Worm (Caenorhabditis elegans): ENCODE data around the gene clec-138.

clec-138 gene

DNA sequence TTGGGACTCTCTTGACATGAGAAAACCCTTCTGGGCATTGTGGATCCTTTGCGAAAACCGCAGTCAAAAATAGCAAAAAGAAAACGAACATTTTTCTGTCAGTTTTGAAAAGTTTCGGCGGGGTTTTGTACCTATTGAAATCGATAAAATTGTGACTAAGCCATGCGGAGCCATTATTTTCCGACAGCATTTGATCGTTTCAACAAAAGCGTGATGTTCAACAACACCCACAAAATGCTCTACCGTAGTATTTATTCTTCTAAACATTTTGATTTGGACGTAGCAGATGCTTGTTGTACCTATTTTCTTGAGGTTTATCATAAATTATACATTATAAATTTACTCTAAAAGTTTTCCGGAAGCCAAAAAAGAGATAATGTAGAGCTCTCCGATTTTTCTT is 3.2 kb downstream of the clec-138 start, which contains the start of gene clec-136:
clec-136 (minus strand) TSS at position 101 of the 400 bp plus-strand sequence.
- TF ChIP-seq B0310.2 (tag; optimal IDR thresholded peaks at IDR 0.05), result no peak
- TF ChIP-seq ceh-36 (tag; optimal IDR thresholded peaks at IDR 0.05), result no peak
- TF ChIP-seq tra-4 (tag; optimal IDR thresholded peaks at IDR 0.05), result no peak
- TF ChIP-seq pes-1 (GFP tag; IDR thresholded peaks at IDR 0.05), result no peak
- no peak for TF ChIP-seq aly-1 (tag; optimal IDR thresholded peaks at IDR 0.05)
- no peak for TF ChIP-seq sea-1 (GFP tag; conservative IDR thresholded peaks at IDR 0.05)
- TF ChIP-seq tbx-37 (GFP tag; conservative IDR thresholded peaks at IDR 0.05), result no peak
- no peak for TF ChIP-seq hnd-1 (tag; optimal IDR thresholded peaks at IDR 0.05)
- TF ChIP-seq F13C5.2 (tag; optimal IDR thresholded peaks at IDR 0.05), result no peak
- TF ChIP-seq tbx-11 (GFP tag; IDR thresholded peaks at IDR 0.05), result no peak
- TF ChIP-seq ama-1 (optimal IDR thresholded peaks at IDR 0.05), result no peak
- TF ChIP-seq hmbx-1 (tag; optimal IDR thresholded peaks at IDR 0.05), result no peak
- TF ChIP-seq ceh-13 (GFP tag; optimal IDR thresholded peaks at IDR 0.05), result no peak
- no peak for TF ChIP-seq hmg-4 (GFP tag; optimal IDR thresholded peaks at IDR 0.05)
- TF ChIP-seq scrt-1 (GFP tag; IDR thresholded peaks at IDR 0.05), result no peak

DNA sequence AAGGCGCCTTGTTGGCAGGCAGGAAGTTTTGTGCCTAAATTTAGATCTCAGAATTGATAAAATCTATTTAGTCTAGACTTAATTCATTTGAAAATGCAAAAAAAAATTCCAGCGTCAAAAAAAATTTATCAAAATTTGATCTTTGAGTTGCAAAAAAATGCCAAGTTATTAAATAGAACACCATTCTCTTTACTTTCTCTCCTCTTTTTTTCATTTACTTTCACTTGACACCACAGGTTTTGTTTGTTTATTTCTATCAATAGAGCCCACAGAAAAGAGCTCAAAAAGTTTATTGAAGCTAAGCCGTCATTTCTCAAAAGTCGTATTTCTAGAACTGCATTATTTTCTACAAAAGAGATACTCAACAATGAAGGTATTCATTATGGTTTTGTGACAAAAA is 6.9 kb downstream of the clec-138 start, which contains the start of gene pqn-35:
pqn-35 (plus strand) TSS at position 301 of the 400 bp plus-strand sequence.
- no peak for TF ChIP-seq tbx-11 (GFP tag; IDR thresholded peaks at IDR 0.05)
- no peak for TF ChIP-seq ceh-13 (GFP tag; optimal IDR thresholded peaks at IDR 0.05)
- no peak for TF ChIP-seq tbx-37 (GFP tag; conservative IDR thresholded peaks at IDR 0.05)
- TF ChIP-seq scrt-1 (GFP tag; IDR thresholded peaks at IDR 0.05), result no peak
- no peak for TF ChIP-seq sea-1 (GFP tag; conservative IDR thresholded peaks at IDR 0.05)
- TF ChIP-seq ceh-36 (tag; optimal IDR thresholded peaks at IDR 0.05), result no peak
- no peak for TF ChIP-seq B0310.2 (tag; optimal IDR thresholded peaks at IDR 0.05)

DNA sequence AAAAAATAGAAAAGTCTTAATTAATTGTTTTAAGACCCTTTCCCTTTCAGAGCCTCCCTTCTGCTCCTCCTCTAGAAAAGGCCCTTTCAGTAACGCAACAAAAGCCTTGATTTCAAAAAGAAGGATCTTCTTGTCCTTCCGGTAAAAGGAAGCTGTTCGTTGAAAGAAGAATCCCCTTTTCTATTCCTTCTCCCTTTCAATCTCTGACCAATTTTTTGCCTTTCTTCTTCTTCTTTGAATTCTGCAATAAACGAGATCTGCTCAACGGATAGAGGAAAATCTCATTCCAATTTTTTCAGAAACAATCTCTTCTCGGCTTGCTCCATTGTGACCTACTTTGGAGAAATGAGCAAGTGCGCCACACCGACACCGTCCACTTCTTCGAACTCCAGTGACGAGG is 11.5 kb downstream of the clec-138 start, which contains the start of gene F35D11.3:
F35D11.3 (plus strand) TSS at position 300 of the 400 bp plus-strand sequence.
- no peak for TF ChIP-seq hnd-1 (tag; optimal IDR thresholded peaks at IDR 0.05)
- no peak for TF ChIP-seq ets-7 (tag; optimal IDR thresholded peaks at IDR 0.05)
- no peak for TF ChIP-seq ama-1 (optimal IDR thresholded peaks at IDR 0.05)
- TF ChIP-seq tbx-11 (GFP tag; IDR thresholded peaks at IDR 0.05), result no peak
- TF ChIP-seq sea-1 (GFP tag; conservative IDR thresholded peaks at IDR 0.05), result no peak
- TF ChIP-seq F13C5.2 (tag; optimal IDR thresholded peaks at IDR 0.05), result no peak
- TF ChIP-seq aly-1 (tag; optimal IDR thresholded peaks at IDR 0.05), result no peak
- no peak for TF ChIP-seq pes-1 (GFP tag; IDR thresholded peaks at IDR 0.05)
- TF ChIP-seq scrt-1 (GFP tag; IDR thresholded peaks at IDR 0.05), result no peak

DNA sequence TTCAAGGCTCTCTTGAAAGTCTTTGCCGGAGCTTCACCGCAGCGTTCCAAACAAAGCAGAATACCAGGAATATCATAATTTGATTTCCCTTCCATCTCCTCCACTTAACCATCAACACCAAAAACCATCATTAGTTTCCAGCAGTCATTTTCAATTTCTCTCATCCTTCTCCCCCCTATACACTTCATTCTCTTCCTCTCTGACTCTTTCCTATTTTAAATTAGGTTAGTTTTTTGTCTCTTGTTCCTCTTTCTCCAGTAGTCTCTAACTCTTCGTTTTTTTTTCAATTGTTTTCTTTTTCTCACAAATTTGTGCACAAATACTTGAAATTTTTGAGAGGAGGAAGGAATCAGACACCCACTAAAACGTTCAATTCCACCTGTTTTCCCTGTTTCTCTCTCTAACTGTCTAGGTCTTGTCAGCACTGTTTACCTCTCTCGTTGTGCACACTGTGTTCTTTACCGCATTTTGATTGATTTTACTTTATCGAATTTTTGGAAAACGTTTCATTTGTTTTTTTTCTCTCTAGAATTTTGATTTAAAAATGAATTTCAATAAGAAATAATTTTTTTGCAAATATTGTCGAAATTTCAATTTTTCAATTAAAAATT is 12.8 kb downstream of the clec-138 start:
- TF ChIP-seq pes-1 (GFP tag; IDR thresholded peaks at IDR 0.05) (no peak), tbx-37 (GFP tag; conservative IDR thresholded peaks at IDR 0.05) (no peak), ceh-13 (GFP tag; optimal IDR thresholded peaks at IDR 0.05) (no peak)

DNA sequence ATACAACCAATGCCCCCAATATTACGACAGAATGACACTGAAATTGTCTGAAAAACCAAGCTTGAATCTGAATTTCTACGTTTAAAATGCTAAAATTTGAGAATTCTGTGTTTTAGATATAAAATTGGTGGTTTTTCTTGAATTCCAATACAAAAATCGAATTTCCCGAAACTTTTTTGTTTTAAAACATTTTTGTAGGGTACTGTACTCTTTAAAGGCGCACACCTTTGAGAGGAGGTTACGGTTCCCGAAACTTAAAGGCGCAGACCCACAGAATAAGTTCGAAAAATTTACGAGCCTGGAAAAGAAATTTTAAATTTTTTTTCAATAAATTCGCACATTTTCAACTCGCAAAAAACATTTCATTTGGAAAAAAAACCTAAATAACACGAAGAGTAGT is 14.9 kb downstream of the clec-138 start:
- no peak for TF ChIP-seq hmbx-1 (tag; optimal IDR thresholded peaks at IDR 0.05)
- no peak for TF ChIP-seq ceh-36 (tag; optimal IDR thresholded peaks at IDR 0.05)
- TF ChIP-seq ets-7 (tag; optimal IDR thresholded peaks at IDR 0.05), result no peak
- TF ChIP-seq F13C5.2 (tag; optimal IDR thresholded peaks at IDR 0.05), result no peak
- TF ChIP-seq scrt-1 (GFP tag; IDR thresholded peaks at IDR 0.05), result no peak

DNA sequence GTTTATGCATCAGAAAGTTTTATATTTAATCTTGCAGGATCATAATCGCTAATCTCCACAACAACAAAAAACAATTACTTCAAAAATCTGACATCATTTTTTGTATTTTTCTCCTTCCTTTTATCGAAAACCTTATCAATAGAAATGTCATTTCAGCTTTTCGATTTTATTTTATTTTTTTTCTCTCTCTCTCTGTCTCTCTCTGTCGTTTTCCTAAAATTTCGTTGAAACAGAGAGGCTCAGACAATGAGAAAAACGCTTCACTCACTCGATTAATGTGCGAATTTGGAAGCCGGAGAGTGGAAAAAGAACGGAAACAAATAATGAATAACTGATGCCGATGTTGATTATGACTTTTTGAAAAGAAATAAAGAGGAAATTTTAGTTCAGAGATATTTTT is 15.5 kb downstream of the clec-138 start:
- TF ChIP-seq ceh-36 (tag; optimal IDR thresholded peaks at IDR 0.05), result no peak
- TF ChIP-seq aly-1 (tag; optimal IDR thresholded peaks at IDR 0.05), result no peak
- no peak for TF ChIP-seq hnd-1 (tag; optimal IDR thresholded peaks at IDR 0.05)
- TF ChIP-seq tbx-37 (GFP tag; conservative IDR thresholded peaks at IDR 0.05), result no peak
- no peak for TF ChIP-seq hmbx-1 (tag; optimal IDR thresholded peaks at IDR 0.05)

DNA sequence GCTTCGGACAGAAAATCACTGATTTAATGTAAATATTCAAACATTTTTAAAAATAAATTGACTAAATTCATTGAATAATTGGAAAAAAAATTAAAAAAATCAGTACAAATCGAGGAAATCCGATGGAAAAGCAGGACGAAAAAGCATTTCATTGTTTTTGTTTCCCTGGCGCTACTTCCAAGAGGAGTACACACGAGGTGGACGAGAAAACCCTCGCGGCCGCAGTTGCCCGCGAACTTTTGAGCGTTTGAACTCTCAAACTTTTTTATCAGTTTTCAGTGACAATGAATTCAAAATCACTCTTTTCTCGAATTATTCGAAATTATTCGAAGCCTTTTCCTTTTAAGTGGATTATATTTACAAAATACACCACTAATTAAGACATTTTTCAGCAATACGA is 16.6 kb downstream of the clec-138 start, which contains the start of gene F35D11.4:
F35D11.4 (plus strand) TSS at position 393 of the 400 bp plus-strand sequence.
- TF ChIP-seq scrt-1 (GFP tag; IDR thresholded peaks at IDR 0.05) (no peak), aly-1 (tag; optimal IDR thresholded peaks at IDR 0.05) (no peak), hnd-1 (tag; optimal IDR thresholded peaks at IDR 0.05) (no peak), tbx-37 (GFP tag; conservative IDR thresholded peaks at IDR 0.05) (peak; percentile 74), ceh-36 (tag; optimal IDR thresholded peaks at IDR 0.05) (no peak), flt-1 (GFP tag; IDR thresholded peaks at IDR 0.05) (no peak), tbx-11 (GFP tag; IDR thresholded peaks at IDR 0.05) (0 out of 2 replicates have a peak, but pooled peaks have one; percentile 26), ceh-13 (GFP tag; optimal IDR thresholded peaks at IDR 0.05) (no peak), pes-1 (GFP tag; IDR thresholded peaks at IDR 0.05) (0 out of 2 replicates have a peak, but pooled peaks have one; percentile 25), hmg-4 (GFP tag; optimal IDR thresholded peaks at IDR 0.05) (peak; percentile 57), ama-1 (optimal IDR thresholded peaks at IDR 0.05) (no peak), F13C5.2 (tag; optimal IDR thresholded peaks at IDR 0.05) (peak; percentile 37), B0310.2 (tag; optimal IDR thresholded peaks at IDR 0.05) (no peak), hmbx-1 (tag; optimal IDR thresholded peaks at IDR 0.05) (no peak), ets-7 (tag; optimal IDR thresholded peaks at IDR 0.05) (no peak), tra-4 (tag; optimal IDR thresholded peaks at IDR 0.05) (no peak), sea-1 (GFP tag; conservative IDR thresholded peaks at IDR 0.05) (no peak)

DNA sequence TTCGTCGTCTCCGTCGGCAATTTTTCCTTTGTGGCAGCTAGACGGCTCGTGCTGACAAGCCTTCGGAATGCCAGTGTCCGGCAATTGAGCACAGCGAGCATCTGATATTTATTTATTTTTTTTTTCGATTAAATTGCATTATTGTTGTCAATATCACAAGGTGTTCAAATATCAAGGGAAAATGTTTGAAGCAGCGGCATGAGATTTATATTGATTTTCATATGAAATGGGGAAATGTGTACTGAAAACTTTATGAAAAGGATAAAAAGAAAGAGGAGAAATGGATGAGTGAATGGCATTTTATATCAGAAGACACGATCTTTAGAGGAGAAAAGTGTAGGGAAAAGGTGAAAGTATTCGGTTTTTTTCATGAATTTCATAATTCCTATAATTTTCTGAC is 17.1 kb downstream of the clec-138 start, which contains the start of gene coa-3:
coa-3 (minus strand) TSS at position 101 of the 400 bp plus-strand sequence.
- TF ChIP-seq ama-1 (optimal IDR thresholded peaks at IDR 0.05) (no peak), hmbx-1 (tag; optimal IDR thresholded peaks at IDR 0.05) (no peak), hmg-4 (GFP tag; optimal IDR thresholded peaks at IDR 0.05) (no peak), ceh-36 (tag; optimal IDR thresholded peaks at IDR 0.05) (no peak), F13C5.2 (tag; optimal IDR thresholded peaks at IDR 0.05) (no peak), tbx-11 (GFP tag; IDR thresholded peaks at IDR 0.05) (no peak)

Measured in whole organism, early embryonic.